Worm (Caenorhabditis elegans): Measurements from ENCODE around the gene alh-3.

The alh-3 gene

ce11 chrIV:11037118-11037719 is 14.8 kb downstream of the alh-3 start:
- TF ChIP-seq klf-2 (GFP tag; conservative IDR thresholded peaks at IDR 0.05): no peak
- no peak for TF ChIP-seq ztf-29 (GFP tag; IDR thresholded peaks at IDR 0.05)
- no peak for TF ChIP-seq flt-1 (GFP tag; IDR thresholded peaks at IDR 0.05)
- TF ChIP-seq med-1 (GFP tag; optimal IDR thresholded peaks at IDR 0.05; ENCODE audit: insufficient read depth): no peak
- TF ChIP-seq tab-1 (GFP tag; IDR thresholded peaks at IDR 0.05): no peak
- TF ChIP-seq ztf-23 (GFP tag; IDR thresholded peaks at IDR 0.05): no peak
- TF ChIP-seq ref-1 (GFP tag; conservative IDR thresholded peaks at IDR 0.05): no peak
- TF ChIP-seq T22C8.4 (GFP tag; IDR thresholded peaks at IDR 0.05): no peak

ce11 chrIV:11038218-11038617 is 15.8 kb downstream of the alh-3 start:
- TF ChIP-seq flt-1 (GFP tag; IDR thresholded peaks at IDR 0.05): no peak
- no peak for TF ChIP-seq med-1 (GFP tag; optimal IDR thresholded peaks at IDR 0.05; ENCODE audit: insufficient read depth)
- no peak for TF ChIP-seq klf-2 (GFP tag; conservative IDR thresholded peaks at IDR 0.05)
- TF ChIP-seq cog-1 (tag; optimal IDR thresholded peaks at IDR 0.05): no peak
- TF ChIP-seq ztf-29 (GFP tag; IDR thresholded peaks at IDR 0.05): no peak
- TF ChIP-seq tab-1 (GFP tag; IDR thresholded peaks at IDR 0.05): no peak
- TF ChIP-seq T22C8.4 (GFP tag; IDR thresholded peaks at IDR 0.05): no peak
- no peak for TF ChIP-seq ztf-23 (GFP tag; IDR thresholded peaks at IDR 0.05)
- TF ChIP-seq ref-1 (GFP tag; conservative IDR thresholded peaks at IDR 0.05): no peak

- TF ChIP-seq ref-1 (GFP tag; conservative IDR thresholded peaks at IDR 0.05) (no peak), klf-2 (GFP tag; conservative IDR thresholded peaks at IDR 0.05) (no peak)
Measured at ce11 chrIV:11038618-11038664, 16.0 kb downstream of the alh-3 start, which contains the start of gene kdin-1. Gene kdin-1 (plus strand): TSS chrIV:11038655.

- no peak for TF ChIP-seq med-1 (GFP tag; optimal IDR thresholded peaks at IDR 0.05; ENCODE audit: insufficient read depth)
- no peak for TF ChIP-seq ref-1 (GFP tag; conservative IDR thresholded peaks at IDR 0.05)
- TF ChIP-seq T22C8.4 (GFP tag; IDR thresholded peaks at IDR 0.05): no peak
- TF ChIP-seq cog-1 (tag; optimal IDR thresholded peaks at IDR 0.05): no peak
- TF ChIP-seq klf-2 (GFP tag; conservative IDR thresholded peaks at IDR 0.05): no peak
- TF ChIP-seq flt-1 (GFP tag; IDR thresholded peaks at IDR 0.05): no peak
- no peak for TF ChIP-seq ztf-29 (GFP tag; IDR thresholded peaks at IDR 0.05)
- TF ChIP-seq tab-1 (GFP tag; IDR thresholded peaks at IDR 0.05): no peak
- no peak for TF ChIP-seq ztf-23 (GFP tag; IDR thresholded peaks at IDR 0.05)
Measured at ce11 chrIV:11038665-11039064, 16.3 kb downstream of the alh-3 start.

ce11 chrIV:11044377-11044776 is 22.0 kb downstream of the alh-3 start:
- TF ChIP-seq tab-1 (GFP tag; IDR thresholded peaks at IDR 0.05) (no peak), klf-2 (GFP tag; conservative IDR thresholded peaks at IDR 0.05) (no peak), med-1 (GFP tag; optimal IDR thresholded peaks at IDR 0.05; ENCODE audit: insufficient read depth) (no peak)

ce11 chrIV:11048871-11049270 is 26.5 kb downstream of the alh-3 start, which contains the start of gene F36H1.11:
Gene F36H1.11 (plus strand): TSS chrIV:11049171.
- TF ChIP-seq ztf-29 (GFP tag; IDR thresholded peaks at IDR 0.05) (no peak), T22C8.4 (GFP tag; IDR thresholded peaks at IDR 0.05) (no peak), cog-1 (tag; optimal IDR thresholded peaks at IDR 0.05) (no peak)

ce11 chrIV:11049806-11050205 is 27.4 kb downstream of the alh-3 start, which contains the start of gene F36H1.3:
Gene F36H1.3 (plus strand): TSS chrIV:11050128.
- TF ChIP-seq med-1 (GFP tag; optimal IDR thresholded peaks at IDR 0.05; ENCODE audit: insufficient read depth): no peak
- TF ChIP-seq flt-1 (GFP tag; IDR thresholded peaks at IDR 0.05): no peak
- TF ChIP-seq T22C8.4 (GFP tag; IDR thresholded peaks at IDR 0.05): no peak
- no peak for TF ChIP-seq cog-1 (tag; optimal IDR thresholded peaks at IDR 0.05)
- TF ChIP-seq ztf-29 (GFP tag; IDR thresholded peaks at IDR 0.05): no peak
- TF ChIP-seq klf-2 (GFP tag; conservative IDR thresholded peaks at IDR 0.05): no peak
- TF ChIP-seq ztf-23 (GFP tag; IDR thresholded peaks at IDR 0.05): no peak
- no peak for TF ChIP-seq tab-1 (GFP tag; IDR thresholded peaks at IDR 0.05)

- TF ChIP-seq ref-1 (GFP tag; conservative IDR thresholded peaks at IDR 0.05) (no peak), T22C8.4 (GFP tag; IDR thresholded peaks at IDR 0.05) (no peak), flt-1 (GFP tag; IDR thresholded peaks at IDR 0.05) (no peak), ztf-23 (GFP tag; IDR thresholded peaks at IDR 0.05) (no peak), tab-1 (GFP tag; IDR thresholded peaks at IDR 0.05) (no peak), med-1 (GFP tag; optimal IDR thresholded peaks at IDR 0.05; ENCODE audit: insufficient read depth) (no peak)
Measured at ce11 chrIV:11051963-11052362, 29.6 kb downstream of the alh-3 start.

ce11 chrIV:11053652-11054317 is 31.4 kb downstream of the alh-3 start, which contains the start of the genes F36H1.12 and lin-3:
Gene F36H1.12 (minus strand): TSS chrIV:11053702.
Gene lin-3 (plus strand): TSS chrIV:11054308.
- TF ChIP-seq cog-1 (tag; optimal IDR thresholded peaks at IDR 0.05): no peak
- no peak for TF ChIP-seq tab-1 (GFP tag; IDR thresholded peaks at IDR 0.05)
- no peak for TF ChIP-seq ztf-23 (GFP tag; IDR thresholded peaks at IDR 0.05)
- TF ChIP-seq med-1 (GFP tag; optimal IDR thresholded peaks at IDR 0.05; ENCODE audit: insufficient read depth): no peak
- TF ChIP-seq flt-1 (GFP tag; IDR thresholded peaks at IDR 0.05): no peak
- TF ChIP-seq klf-2 (GFP tag; conservative IDR thresholded peaks at IDR 0.05): no peak
- no peak for TF ChIP-seq ref-1 (GFP tag; conservative IDR thresholded peaks at IDR 0.05)
- no peak for TF ChIP-seq T22C8.4 (GFP tag; IDR thresholded peaks at IDR 0.05)
- TF ChIP-seq ztf-29 (GFP tag; IDR thresholded peaks at IDR 0.05): no peak

- no peak for TF ChIP-seq ztf-23 (GFP tag; IDR thresholded peaks at IDR 0.05)
- TF ChIP-seq ref-1 (GFP tag; conservative IDR thresholded peaks at IDR 0.05): no peak
- no peak for TF ChIP-seq tab-1 (GFP tag; IDR thresholded peaks at IDR 0.05)
- TF ChIP-seq cog-1 (tag; optimal IDR thresholded peaks at IDR 0.05): no peak
- TF ChIP-seq med-1 (GFP tag; optimal IDR thresholded peaks at IDR 0.05; ENCODE audit: insufficient read depth): no peak
- TF ChIP-seq klf-2 (GFP tag; conservative IDR thresholded peaks at IDR 0.05): no peak
- no peak for TF ChIP-seq T22C8.4 (GFP tag; IDR thresholded peaks at IDR 0.05)
- no peak for TF ChIP-seq flt-1 (GFP tag; IDR thresholded peaks at IDR 0.05)
- TF ChIP-seq ztf-29 (GFP tag; IDR thresholded peaks at IDR 0.05): no peak
Measured at ce11 chrIV:11062984-11063613, 40.7 kb downstream of the alh-3 start.
